Comparison of ENCODE assay signal across 3 fruit fly cellular contexts in genomic region chr3L:8448517-8448889, dm6.
TF ChIP-seq lines count a peak whose summit lies in the region.

No protein-coding gene starts in this region.

TF ChIP-seq in whole organism, embryonic, 481 proteins besides CTCF, POLR2A, EP300 and RAD21 (continued from another document and continues in another):
- TF ChIP-seq Mes4 (GFP tag; optimal IDR thresholded peaks at IDR 0.05; lab: Kevin White, UChicago) (no peak), onecut (GFP tag; IDR thresholded peaks at IDR 0.05; lab: Robert Waterston, UW) (no peak), CG2678 (tag; optimal IDR thresholded peaks at IDR 0.05; lab: Kevin White, UChicago) (peak; percentile 13), ro (GFP tag; IDR thresholded peaks at IDR 0.05; lab: Robert Waterston, UW) (no peak), CG14710 (tag; optimal IDR thresholded peaks at IDR 0.05; lab: Kevin White, UChicago) (peak; percentile 33), CG4854 (GFP tag; optimal IDR thresholded peaks at IDR 0.05; lab: Kevin White, UChicago) (no peak), CG1647 (GFP tag; optimal IDR thresholded peaks at IDR 0.05; lab: Kevin White, UChicago) (peak; percentile 34), BtbVII (GFP tag; optimal IDR thresholded peaks at IDR 0.05; lab: Kevin White, UChicago) (no peak), btn (GFP tag; optimal IDR thresholded peaks at IDR 0.05; lab: Kevin White, UChicago) (no peak), gsb-n (tag; optimal IDR thresholded peaks at IDR 0.05; lab: Kevin White, UChicago) (peak; percentile 13), CoRest (tag; optimal IDR thresholded peaks at IDR 0.05; lab: Kevin White, UChicago) (no peak), ttk (GFP tag; IDR thresholded peaks at IDR 0.05; lab: Robert Waterston, UW) (no peak), Awh (GFP tag; IDR thresholded peaks at IDR 0.05; lab: Robert Waterston, UW) (peak; percentile 22; the same call in 1 of the 2 replicates), zf30C (GFP tag; optimal IDR thresholded peaks at IDR 0.05; lab: Kevin White, UChicago) (peak; percentile 71), slp2 (GFP tag; optimal IDR thresholded peaks at IDR 0.05; lab: Kevin White, UChicago) (no peak), phol (tag; optimal IDR thresholded peaks at IDR 0.05; lab: Kevin White, UChicago) (peak; percentile 38), CG4404 (GFP tag; IDR thresholded peaks at IDR 0.05; lab: Robert Waterston, UW) (no peak), corto (GFP tag; optimal IDR thresholded peaks at IDR 0.05; lab: Kevin White, UChicago) (no peak), CG30403 (GFP tag; optimal IDR thresholded peaks at IDR 0.05; lab: Kevin White, UChicago) (peak; percentile 66), Pdp1 (GFP tag; optimal IDR thresholded peaks at IDR 0.05; lab: Kevin White, UChicago) (peak in 1 of 2 experiments; percentile 17), sc (optimal IDR thresholded peaks at IDR 0.05; lab: Kevin White, UChicago) (no peak), sc (GFP tag; optimal IDR thresholded peaks at IDR 0.05; lab: Kevin White, UChicago) (no peak), ATbp (GFP tag; optimal IDR thresholded peaks at IDR 0.05; lab: Kevin White, UChicago) (peak; percentile 47), BEAF-32 (GFP tag; optimal IDR thresholded peaks at IDR 0.05; lab: Kevin White, UChicago) (no peak), CG14014 (GFP tag; IDR thresholded peaks at IDR 0.05; lab: Robert Waterston, UW) (no peak), tup (GFP tag; optimal IDR thresholded peaks at IDR 0.05; lab: Kevin White, UChicago) (no peak), mld (GFP tag; IDR thresholded peaks at IDR 0.05; lab: Robert Waterston, UW; ENCODE audit: partially characterized antibody) (no peak), Hmr (GFP tag; optimal IDR thresholded peaks at IDR 0.05; lab: Kevin White, UChicago) (peak; percentile 43), CG7556 (GFP tag; optimal IDR thresholded peaks at IDR 0.05; lab: Kevin White, UChicago) (peak; percentile 55), Sox102F (GFP tag; optimal IDR thresholded peaks at IDR 0.05; lab: Kevin White, UChicago) (peak; percentile 19), Med (GFP tag; lab: Kevin White, UChicago) (peak; percentile 85), dm (GFP tag; optimal IDR thresholded peaks at IDR 0.05; lab: Kevin White, UChicago) (no peak), CG15696 (tag; optimal IDR thresholded peaks at IDR 0.05; lab: Kevin White, UChicago) (peak; percentile 9), ssp (GFP tag; IDR thresholded peaks at IDR 0.05; lab: Robert Waterston, UW) (no peak), CG7357 (GFP tag; IDR thresholded peaks at IDR 0.05; lab: Robert Waterston, UW) (0 out of 3 replicates have a peak, but pooled peaks have one; percentile 7), CG12104 (GFP tag; optimal IDR thresholded peaks at IDR 0.05; lab: Kevin White, UChicago) (peak; percentile 29), unpg (GFP tag; optimal IDR thresholded peaks at IDR 0.05; lab: Kevin White, UChicago) (peak; percentile 25), sqz (GFP tag; optimal IDR thresholded peaks at IDR 0.05; lab: Kevin White, UChicago) (no peak), CG12155 (GFP tag; optimal IDR thresholded peaks at IDR 0.05; lab: Kevin White, UChicago) (no peak), lola (GFP tag; optimal IDR thresholded peaks at IDR 0.05; lab: Kevin White, UChicago) (peak in 1 of 3 experiments; percentile 4), Neu2 (GFP tag; optimal IDR thresholded peaks at IDR 0.05; lab: Kevin White, UChicago; ENCODE audit: borderline replicate concordance) (no peak), CG11504 (tag; optimal IDR thresholded peaks at IDR 0.05; lab: Kevin White, UChicago) (peak; percentile 50), prd (optimal IDR thresholded peaks at IDR 0.05; lab: Kevin White, UChicago) (no peak), prd (GFP tag; IDR thresholded peaks at IDR 0.05; lab: Robert Waterston, UW) (peak; percentile 35; the same call in 1 of the 3 replicates), E2f2 (GFP tag; IDR thresholded peaks at IDR 0.05; lab: Robert Waterston, UW) (no peak; the same call in 1 of the 2 replicates)

TF ChIP-seq in whole organism, prepupa, 60 proteins besides CTCF, POLR2A, EP300 and RAD21 (continued from another document):
- peak; percentile 20 for TF ChIP-seq Ets96B (tag; optimal IDR thresholded peaks at IDR 0.05; lab: Kevin White, UChicago)
- no peak for TF ChIP-seq CG1621 (tag; optimal IDR thresholded peaks at IDR 0.05; lab: Kevin White, UChicago)
- peak; percentile 40 for TF ChIP-seq net (GFP tag; optimal IDR thresholded peaks at IDR 0.05; lab: Kevin White, UChicago)
- TF ChIP-seq Eip75B (GFP tag; optimal IDR thresholded peaks at IDR 0.05; lab: Kevin White, UChicago), result peak; percentile 59
- TF ChIP-seq Smox (GFP tag; optimal IDR thresholded peaks at IDR 0.05; lab: Kevin White, UChicago), result peak; percentile 53
- TF ChIP-seq CG11762 (GFP tag; optimal IDR thresholded peaks at IDR 0.05; lab: Kevin White, UChicago; ENCODE audit: insufficient read depth), result peak; percentile 48
- TF ChIP-seq Lpt (GFP tag; optimal IDR thresholded peaks at IDR 0.05; lab: Kevin White, UChicago), result peak; percentile 14
- TF ChIP-seq CG32006 (GFP tag; optimal IDR thresholded peaks at IDR 0.05; lab: Kevin White, UChicago), result peak; percentile 66
- peak; percentile 42 for TF ChIP-seq CG31627 (GFP tag; optimal IDR thresholded peaks at IDR 0.05; lab: Kevin White, UChicago)
- TF ChIP-seq esn (GFP tag; optimal IDR thresholded peaks at IDR 0.05; lab: Kevin White, UChicago), result peak; percentile 68
- TF ChIP-seq CG6808 (GFP tag; optimal IDR thresholded peaks at IDR 0.05; lab: Kevin White, UChicago), result peak; percentile 50
- TF ChIP-seq topi (GFP tag; optimal IDR thresholded peaks at IDR 0.05; lab: Kevin White, UChicago), result peak; percentile 55
- TF ChIP-seq CG10669 (GFP tag; optimal IDR thresholded peaks at IDR 0.05; lab: Kevin White, UChicago), result peak; percentile 22
- no peak for TF ChIP-seq Eip93F (GFP tag; optimal IDR thresholded peaks at IDR 0.05; lab: Kevin White, UChicago)
- peak; percentile 86 for TF ChIP-seq svp (GFP tag; lab: Kevin White, UChicago)
- peak; percentile 46 for TF ChIP-seq CG6792 (GFP tag; optimal IDR thresholded peaks at IDR 0.05; lab: Kevin White, UChicago)
- TF ChIP-seq pdm3 (GFP tag; optimal IDR thresholded peaks at IDR 0.05; lab: Kevin White, UChicago), result peak; percentile 51
- no peak for TF ChIP-seq Ets21C (GFP tag; optimal IDR thresholded peaks at IDR 0.05; lab: Kevin White, UChicago)
- TF ChIP-seq CG16779 (tag; optimal IDR thresholded peaks at IDR 0.05; lab: Kevin White, UChicago), result no peak
- TF ChIP-seq CG7368 (GFP tag; optimal IDR thresholded peaks at IDR 0.05; lab: Kevin White, UChicago), result peak; percentile 4
- TF ChIP-seq CG8119 (GFP tag; IDR thresholded peaks at IDR 0.05; lab: Robert Waterston, UW), result 0 out of 3 replicates have a peak, but pooled peaks have one; percentile 34
- no peak for TF ChIP-seq Blimp-1 (GFP tag; optimal IDR thresholded peaks at IDR 0.05; lab: Kevin White, UChicago)
- no peak for TF ChIP-seq CG4318 (GFP tag; optimal IDR thresholded peaks at IDR 0.05; lab: Kevin White, UChicago)
- TF ChIP-seq OdsH (GFP tag; optimal IDR thresholded peaks at IDR 0.05; lab: Kevin White, UChicago), result peak; percentile 24
- peak; percentile 41 for TF ChIP-seq achi (GFP tag; optimal IDR thresholded peaks at IDR 0.05; lab: Kevin White, UChicago)
- peak; percentile 55 for TF ChIP-seq lz (GFP tag; optimal IDR thresholded peaks at IDR 0.05; lab: Kevin White, UChicago)
- peak; percentile 12 for TF ChIP-seq dac (GFP tag; optimal IDR thresholded peaks at IDR 0.05; lab: Kevin White, UChicago)
- TF ChIP-seq CG3032 (tag; optimal IDR thresholded peaks at IDR 0.05; lab: Kevin White, UChicago), result peak; percentile 24
- peak; percentile 13 for TF ChIP-seq acj6 (GFP tag; optimal IDR thresholded peaks at IDR 0.05; lab: Kevin White, UChicago)
- peak in 1 of 2 experiments; percentile 44 for TF ChIP-seq salr (GFP tag; optimal IDR thresholded peaks at IDR 0.05; lab: Kevin White, UChicago)
- TF ChIP-seq Hr4 (GFP tag; optimal IDR thresholded peaks at IDR 0.05; lab: Kevin White, UChicago), result peak; percentile 70
- TF ChIP-seq CG6854 (GFP tag; optimal IDR thresholded peaks at IDR 0.05; lab: Kevin White, UChicago), result no peak
- no peak for TF ChIP-seq Sox15 (GFP tag; optimal IDR thresholded peaks at IDR 0.05; lab: Kevin White, UChicago)
- TF ChIP-seq Eip78C (GFP tag; lab: Kevin White, UChicago), result peak; percentile 91
- peak; percentile 32 for TF ChIP-seq CG8632 (GFP tag; optimal IDR thresholded peaks at IDR 0.05; lab: Kevin White, UChicago)
- TF ChIP-seq Hr38 (GFP tag; optimal IDR thresholded peaks at IDR 0.05; lab: Kevin White, UChicago), result no peak
- no peak for TF ChIP-seq CG11902 (GFP tag; optimal IDR thresholded peaks at IDR 0.05; lab: Kevin White, UChicago)
- peak; percentile 41 for TF ChIP-seq cyc (GFP tag; optimal IDR thresholded peaks at IDR 0.05; lab: Kevin White, UChicago)
- peak; percentile 1 for TF ChIP-seq CG8319 (GFP tag; optimal IDR thresholded peaks at IDR 0.05; lab: Kevin White, UChicago)
- no peak for TF ChIP-seq fkh (GFP tag; optimal IDR thresholded peaks at IDR 0.05; lab: Kevin White, UChicago)
TF ChIP-seq in whole organism, prepupa: peak in this region for 45.

TF ChIP-seq in whole organism, wandering third instar larva, 38 proteins besides CTCF, POLR2A, EP300 and RAD21 (continued from another document):
- TF ChIP-seq brk (GFP tag; optimal IDR thresholded peaks at IDR 0.05; lab: Kevin White, UChicago), result no peak
- TF ChIP-seq CG9705 (GFP tag; optimal IDR thresholded peaks at IDR 0.05; lab: Kevin White, UChicago), result no peak
- TF ChIP-seq Dif (GFP tag; optimal IDR thresholded peaks at IDR 0.05; lab: Kevin White, UChicago; ENCODE audit: partially characterized antibody), result no peak
- TF ChIP-seq Mio (GFP tag; optimal IDR thresholded peaks at IDR 0.05; lab: Kevin White, UChicago), result no peak
- no peak for TF ChIP-seq Rel (GFP tag; optimal IDR thresholded peaks at IDR 0.05; lab: Kevin White, UChicago)
- TF ChIP-seq Rel (tag; optimal IDR thresholded peaks at IDR 0.05; lab: Kevin White, UChicago), result no peak
- TF ChIP-seq fru (GFP tag; optimal IDR thresholded peaks at IDR 0.05; lab: Kevin White, UChicago), result peak; percentile 59
- TF ChIP-seq ey (GFP tag; optimal IDR thresholded peaks at IDR 0.05; lab: Kevin White, UChicago), result no peak
- no peak for TF ChIP-seq Hnf4 (GFP tag; optimal IDR thresholded peaks at IDR 0.05; lab: Kevin White, UChicago)
- no peak for TF ChIP-seq CG32264 (GFP tag; optimal IDR thresholded peaks at IDR 0.05; lab: Kevin White, UChicago)
- no peak for TF ChIP-seq Abd-B (GFP tag; optimal IDR thresholded peaks at IDR 0.05; lab: Kevin White, UChicago)
- TF ChIP-seq Vsx2 (GFP tag; optimal IDR thresholded peaks at IDR 0.05; lab: Kevin White, UChicago; ENCODE audit: partially characterized antibody), result no peak
- TF ChIP-seq Hr78 (GFP tag; optimal IDR thresholded peaks at IDR 0.05; lab: Kevin White, UChicago), result no peak
